Fruit fly (Drosophila melanogaster) whole organism, embryonic: ENCODE data around the gene CG18234.

Experiments
- Atf3 ChIP-seq: fragments of 200-800 bp; sonication (Bioruptor generic); optimal IDR thresholded peaks from 3 replicates; lab custom pipeline; 2016; ENCODE audit warnings: missing biosample characterization, missing genetic modification characterization
- Bgb ChIP-seq: fragments of 200-800 bp; sonication (Bioruptor generic); IDR thresholded peaks from 2 replicates; pipeline ENCODE4 v1.3.6; 2022; ENCODE audit warnings: missing biosample characterization, missing genetic modification characterization; ENCODE audit not compliant: partially characterized antibody
- Blimp-1 ChIP-seq: fragments of 200-800 bp; sonication (Bioruptor generic); optimal IDR thresholded peaks from 3 replicates; lab custom pipeline; 2018; ENCODE audit warnings: missing biosample characterization, missing genetic modification characterization, mild to moderate bottlenecking, moderate library complexity, missing genetic modification reagents
- CG12942 ChIP-seq: fragments of 200-800 bp; sonication (Bioruptor generic); optimal IDR thresholded peaks from 3 replicates; lab custom pipeline; 2016; ENCODE audit warnings: missing biosample characterization, missing genetic modification characterization
- CG15269 ChIP-seq: fragments of 200-800 bp; sonication (Bioruptor generic); optimal IDR thresholded peaks from 2 replicates; lab custom pipeline; 2018; ENCODE audit warnings: missing biosample characterization, mild to moderate bottlenecking, missing genetic modification characterization, moderate library complexity
- CG16863 ChIP-seq: fragments of 200-800 bp; sonication (Bioruptor generic); optimal IDR thresholded peaks from 3 replicates; lab custom pipeline; 2016; ENCODE audit warnings: missing biosample characterization, missing genetic modification characterization
- CG1832 ChIP-seq: fragments of 200-800 bp; sonication (Bioruptor generic); optimal IDR thresholded peaks from 2 replicates; lab custom pipeline; 2017; ENCODE audit warnings: missing biosample characterization, mild to moderate bottlenecking, missing genetic modification characterization, inconsistent platforms
- CG18599 ChIP-seq: fragments of 200-800 bp; sonication (Bioruptor generic); optimal IDR thresholded peaks from 3 replicates; lab custom pipeline; 2017; ENCODE audit warnings: missing biosample characterization, missing genetic modification characterization, mild to moderate bottlenecking, moderate library complexity, missing genetic modification reagents
- CG2120 ChIP-seq: fragments of 200-800 bp; sonication (Bioruptor generic); optimal IDR thresholded peaks from 3 replicates; lab custom pipeline; 2016; ENCODE audit warnings: missing biosample characterization, missing genetic modification characterization
- CG2129 ChIP-seq: fragments of 200-800 bp; sonication (Bioruptor generic); IDR thresholded peaks from 2 replicates; pipeline ENCODE4 v1.3.6; 2022; ENCODE audit warnings: missing biosample characterization, missing genetic modification characterization; ENCODE audit not compliant: partially characterized antibody
- CG30403 ChIP-seq: fragments of 200-800 bp; sonication (Bioruptor generic); optimal IDR thresholded peaks from 3 replicates; lab custom pipeline; 2016; ENCODE audit warnings: missing biosample characterization, missing genetic modification characterization
- CG4820 ChIP-seq: fragments of 200-800 bp; sonication (Bioruptor generic); optimal IDR thresholded peaks from 3 replicates; lab custom pipeline; 2016; ENCODE audit warnings: missing biosample characterization, missing genetic modification characterization
- CG8281 ChIP-seq: fragments of 200-800 bp; sonication (Bioruptor generic); optimal IDR thresholded peaks from 2 replicates; lab custom pipeline; 2018; ENCODE audit warnings: missing biosample characterization, mild to moderate bottlenecking, missing genetic modification characterization, moderate library complexity
- CG8290 ChIP-seq, 3 experiments: fragments of 200-800 bp; sonication (Bioruptor generic); optimal IDR thresholded peaks; 2 replicates each; lab custom pipeline; 2016 to 2019; ENCODE audit warnings: missing biosample characterization in 3 of 3, missing genetic modification characterization in 3 of 3, mild to moderate bottlenecking in 2 of 3, moderate library complexity in 1 of 3
- CTCF ChIP-seq: fragments of 200-800 bp; sonication (Bioruptor generic); optimal IDR thresholded peaks from 2 replicates; lab custom pipeline; 2017; ENCODE audit warnings: missing biosample characterization, mild to moderate bottlenecking, missing genetic modification characterization, moderate library complexity
- Camta ChIP-seq: fragments of 200-800 bp; sonication (Bioruptor generic); optimal IDR thresholded peaks from 2 replicates; lab custom pipeline; 2016; ENCODE audit warnings: missing biosample characterization, missing genetic modification characterization
- Chrac-16 ChIP-seq: fragments of 200-800 bp; sonication (Bioruptor generic); optimal IDR thresholded peaks from 3 replicates; lab custom pipeline; 2016; ENCODE audit warnings: missing biosample characterization, missing genetic modification characterization
- Dbx ChIP-seq: fragments of 200-800 bp; sonication (Bioruptor generic); IDR thresholded peaks from 3 replicates; pipeline ENCODE4 v1.3.6; 2022; ENCODE audit warnings: missing biosample characterization, missing genetic modification characterization
- Dfd ChIP-seq, 2 experiments: fragments of >200 bp; optimal IDR thresholded peaks; 2 replicates each; lab custom pipeline; 2017; ENCODE audit warnings: missing biosample characterization in 2 of 2, missing genetic modification characterization in 2 of 2
- Dll ChIP-seq: fragments of 200-800 bp; sonication (Bioruptor generic); IDR thresholded peaks from 4 replicates; pipeline ENCODE4 v1.3.6; 2022; ENCODE audit warnings: missing biosample characterization, missing genetic modification characterization; ENCODE audit not compliant: partially characterized antibody
- Ets65A ChIP-seq: fragments of 200-800 bp; sonication (Bioruptor generic); peaks from one replicate; lab custom pipeline; 2016; ENCODE audit warnings: missing biosample characterization, missing genetic modification characterization
- Fer1 ChIP-seq: fragments of 200-800 bp; sonication (Bioruptor generic); optimal IDR thresholded peaks from 2 replicates; lab custom pipeline; 2017; ENCODE audit warnings: missing biosample characterization, mild to moderate bottlenecking, missing genetic modification characterization
- Fer2 ChIP-seq: fragments of 200-800 bp; sonication (Bioruptor generic); optimal IDR thresholded peaks from 2 replicates; lab custom pipeline; 2018; ENCODE audit warnings: missing biosample characterization, mild to moderate bottlenecking, missing genetic modification characterization, moderate library complexity
- Fer3 ChIP-seq: fragments of 200-800 bp; sonication (Bioruptor generic); optimal IDR thresholded peaks from 2 replicates; lab custom pipeline; 2018; ENCODE audit warnings: missing biosample characterization, mild to moderate bottlenecking, missing genetic modification characterization, moderate library complexity
- GATAe ChIP-seq: fragments of 200-800 bp; sonication (Bioruptor generic); conservative IDR thresholded peaks from 2 replicates; pipeline ENCODE4 v1.3.6; 2022; ENCODE audit warnings: missing biosample characterization, missing genetic modification characterization
- H2.0 ChIP-seq: fragments of 200-800 bp; sonication (Bioruptor generic); IDR thresholded peaks from 2 replicates; pipeline ENCODE4 v1.3.6; 2022; ENCODE audit warnings: missing biosample characterization, missing genetic modification characterization
- Myb ChIP-seq: fragments of 200-800 bp; sonication (Bioruptor generic); optimal IDR thresholded peaks from 2 replicates; lab custom pipeline; 2016; ENCODE audit warnings: missing biosample characterization, missing genetic modification characterization
- Neu2 ChIP-seq: fragments of 200-800 bp; sonication (Bioruptor generic); optimal IDR thresholded peaks from 3 replicates; lab custom pipeline; 2016; ENCODE audit warnings: missing biosample characterization, missing genetic modification characterization, borderline replicate concordance
- Nf-YA ChIP-seq: fragments of 200-800 bp; sonication (Bioruptor generic); IDR thresholded peaks from 2 replicates; pipeline ENCODE4 v1.3.6; 2022; ENCODE audit warnings: missing biosample characterization, missing genetic modification characterization
- Tbp ChIP-seq: fragments of >200 bp; optimal IDR thresholded peaks from 2 replicates; lab custom pipeline; 2018; ENCODE audit warnings: missing biosample characterization, missing genetic modification characterization
- ab ChIP-seq: fragments of 200-800 bp; sonication (Bioruptor generic); optimal IDR thresholded peaks from 2 replicates; lab custom pipeline; 2016; ENCODE audit warnings: missing biosample characterization, missing genetic modification characterization
- abd-A ChIP-seq: fragments of 200-800 bp; sonication (Bioruptor generic); optimal IDR thresholded peaks from 3 replicates; lab custom pipeline; 2019; ENCODE audit warnings: missing biosample characterization, mild to moderate bottlenecking, missing genetic modification characterization, moderate library complexity
- bbx ChIP-seq: fragments of 200-800 bp; sonication (Bioruptor generic); IDR thresholded peaks from 2 replicates; pipeline ENCODE4 v1.3.6; 2022; ENCODE audit warnings: missing biosample characterization, missing genetic modification characterization; ENCODE audit not compliant: partially characterized antibody
- corto ChIP-seq: fragments of 200-800 bp; sonication (Bioruptor generic); optimal IDR thresholded peaks from 2 replicates; lab custom pipeline; 2016; ENCODE audit warnings: missing biosample characterization, mild to moderate bottlenecking, missing genetic modification characterization, moderate library complexity
- crc ChIP-seq: fragments of 200-800 bp; sonication (Bioruptor generic); optimal IDR thresholded peaks from 2 replicates; lab custom pipeline; 2016; ENCODE audit warnings: missing biosample characterization, missing genetic modification characterization
- dan ChIP-seq: fragments of 200-800 bp; sonication (Bioruptor generic); IDR thresholded peaks from 2 replicates; pipeline ENCODE4 v1.3.6; 2022; ENCODE audit warnings: missing biosample characterization, missing genetic modification characterization
- dm ChIP-seq: fragments of 200-800 bp; sonication (Bioruptor generic); optimal IDR thresholded peaks from 3 replicates; lab custom pipeline; 2016; ENCODE audit warnings: missing biosample characterization, missing genetic modification characterization
- ewg ChIP-seq: fragments of 200-800 bp; sonication (Bioruptor generic); optimal IDR thresholded peaks from 3 replicates; lab custom pipeline; 2017; ENCODE audit warnings: mild to moderate bottlenecking, missing biosample characterization, missing genetic modification reagents, missing genetic modification characterization
- gcm2 ChIP-seq: fragments of 200-800 bp; sonication (Bioruptor generic); optimal IDR thresholded peaks from 2 replicates; lab custom pipeline; 2016; ENCODE audit warnings: missing biosample characterization, missing genetic modification characterization
- gfzf ChIP-seq: fragments of 200-800 bp; sonication (Bioruptor generic); optimal IDR thresholded peaks from 2 replicates; lab custom pipeline; 2016; ENCODE audit warnings: missing biosample characterization, mild to moderate bottlenecking, missing genetic modification characterization, moderate library complexity
- grn ChIP-seq: fragments of 200-800 bp; sonication (Bioruptor generic); optimal IDR thresholded peaks from 3 replicates; lab custom pipeline; 2017; ENCODE audit warnings: missing biosample characterization, missing genetic modification characterization
- hb ChIP-seq: fragments of 200-800 bp; sonication (Bioruptor generic); IDR thresholded peaks from 3 replicates; pipeline ENCODE4 v1.3.6; 2022; ENCODE audit warnings: missing biosample characterization, missing genetic modification characterization; ENCODE audit not compliant: partially characterized antibody
- hth ChIP-seq: fragments of >200 bp; optimal IDR thresholded peaks from 2 replicates; lab custom pipeline; 2017; ENCODE audit warnings: inconsistent platforms
- klu ChIP-seq: fragments of 200-800 bp; sonication (Bioruptor generic); IDR thresholded peaks from 2 replicates; pipeline ENCODE4 v1.3.6; 2022; ENCODE audit warnings: missing biosample characterization, missing genetic modification characterization
- lbe ChIP-seq: fragments of 200-800 bp; sonication (Bioruptor generic); optimal IDR thresholded peaks from 2 replicates; lab custom pipeline; 2016; ENCODE audit warnings: missing biosample characterization, mild to moderate bottlenecking, missing genetic modification characterization
- mam ChIP-seq: fragments of 200-800 bp; sonication (Bioruptor generic); optimal IDR thresholded peaks from 3 replicates; lab custom pipeline; 2016; ENCODE audit warnings: missing biosample characterization, missing genetic modification characterization
- p53 ChIP-seq: fragments of 200-800 bp; sonication (Bioruptor generic); optimal IDR thresholded peaks from 2 replicates; lab custom pipeline; 2016; ENCODE audit warnings: missing biosample characterization, missing genetic modification characterization
- pho ChIP-seq: fragments of 200-800 bp; sonication (Bioruptor generic); optimal IDR thresholded peaks from 2 replicates; lab custom pipeline; 2016; ENCODE audit warnings: missing biosample characterization, missing genetic modification characterization
- pita ChIP-seq: fragments of 200-800 bp; sonication (Bioruptor generic); optimal IDR thresholded peaks from 2 replicates; lab custom pipeline; 2017; ENCODE audit warnings: missing biosample characterization, mild to moderate bottlenecking, missing genetic modification characterization
- sima ChIP-seq: fragments of 200-800 bp; sonication (Bioruptor generic); optimal IDR thresholded peaks from 2 replicates; lab custom pipeline; 2016; ENCODE audit warnings: missing biosample characterization, missing genetic modification characterization
- sisA ChIP-seq: fragments of 200-800 bp; sonication (Bioruptor generic); IDR thresholded peaks from 2 replicates; pipeline ENCODE4 v1.3.6; 2022; ENCODE audit warnings: missing biosample characterization, missing genetic modification characterization
- wdn ChIP-seq: fragments of 200-800 bp; sonication (Bioruptor generic); IDR thresholded peaks from 2 replicates; pipeline ENCODE4 v1.3.6; 2022; ENCODE audit warnings: missing biosample characterization, missing genetic modification characterization

The CG18234 gene

DNA sequence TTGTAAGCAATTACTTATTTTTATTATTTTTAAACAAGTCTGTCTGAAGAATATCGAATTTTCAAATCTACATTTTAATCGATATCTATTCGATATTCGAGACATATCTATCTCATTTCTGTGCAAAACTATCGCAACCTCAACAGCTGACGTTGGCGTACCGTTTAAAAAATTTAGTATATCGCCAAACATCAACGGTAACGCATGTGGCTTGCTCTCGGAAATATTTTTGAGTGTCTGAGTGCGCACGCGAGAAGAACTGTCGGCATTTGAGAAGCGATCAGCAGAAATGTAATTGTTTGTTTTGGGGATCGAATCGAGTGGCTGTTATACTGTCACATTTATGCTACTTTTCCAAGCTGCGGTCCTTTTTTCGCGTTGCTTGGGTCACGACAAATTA lies 22.6 kb downstream of the CG18234 start, which contains the start of gene MYPT-75D (continued):
- no peak for TF ChIP-seq Neu2 (GFP tag; lab: Kevin White, UChicago)
- TF ChIP-seq dan (GFP tag; lab: Robert Waterston, UW) = no peak
- peak; percentile 38 for TF ChIP-seq CG15269 (tag; lab: Kevin White, UChicago)
- TF ChIP-seq corto (GFP tag; lab: Kevin White, UChicago) = no peak
- TF ChIP-seq CG4820 (GFP tag; lab: Kevin White, UChicago) = no peak
- peak; percentile 57 for TF ChIP-seq dm (GFP tag; lab: Kevin White, UChicago)
- TF ChIP-seq ewg (GFP tag; lab: Kevin White, UChicago) = no peak
- TF ChIP-seq hth (lab: Kevin White, UChicago) = no peak
- TF ChIP-seq H2.0 (GFP tag; lab: Robert Waterston, UW) = no peak
- peak; percentile 1 for TF ChIP-seq gcm2
- no peak for TF ChIP-seq CG1832 (GFP tag; lab: Kevin White, UChicago)
- TF ChIP-seq hb (GFP tag; lab: Robert Waterston, UW) = peak; percentile 68; the same call in 2 of the 3 replicates
- TF ChIP-seq p53 (GFP tag; lab: Kevin White, UChicago) = no peak
- TF ChIP-seq CG18599 (GFP tag; lab: Kevin White, UChicago) = no peak
- peak; percentile 17 for TF ChIP-seq CG16863 (GFP tag; lab: Kevin White, UChicago)
- no peak for TF ChIP-seq crc (GFP tag; lab: Kevin White, UChicago)
- no peak for TF ChIP-seq ab
- peak; percentile 47 for TF ChIP-seq grn (GFP tag; lab: Kevin White, UChicago)
- TF ChIP-seq Dfd (GFP tag; optimal IDR thresholded peaks at IDR 0.05; lab: Kevin White, UChicago) = no peak
- no peak for TF ChIP-seq sisA (GFP tag; lab: Robert Waterston, UW)
- TF ChIP-seq Dbx = peak; percentile 52; the same call in 2 of the 3 replicates
- peak; percentile 13; the same call in 1 of the 2 replicates for TF ChIP-seq Nf-YA (GFP tag; lab: Robert Waterston, UW)
- TF ChIP-seq CG12942 = no peak
- no peak for TF ChIP-seq CTCF (GFP tag; lab: Kevin White, UChicago)
- TF ChIP-seq mam (GFP tag; lab: Kevin White, UChicago) = peak; percentile 22
- no peak for TF ChIP-seq CG30403 (GFP tag; lab: Kevin White, UChicago)
- no peak for TF ChIP-seq Chrac-16
- peak; percentile 18 for TF ChIP-seq pho
- peak; percentile 94 for TF ChIP-seq Bgb (GFP tag; lab: Robert Waterston, UW)
- TF ChIP-seq Tbp (GFP tag; lab: Kevin White, UChicago) = no peak
- no peak for TF ChIP-seq sima (GFP tag; lab: Kevin White, UChicago)
- TF ChIP-seq Fer2 = no peak
- no peak for TF ChIP-seq klu
- TF ChIP-seq Atf3 = no peak
- peak; percentile 14 for TF ChIP-seq lbe (GFP tag; lab: Kevin White, UChicago)
- TF ChIP-seq Camta (GFP tag; lab: Kevin White, UChicago) = peak; percentile 29
- peak; percentile 16 for TF ChIP-seq CG8290 (GFP tag; optimal IDR thresholded peaks at IDR 0.05; lab: Kevin White, UChicago)
- TF ChIP-seq CG8290 (tag; optimal IDR thresholded peaks at IDR 0.05; lab: Kevin White, UChicago) = peak; percentile 22 to 87
- TF ChIP-seq wdn = no peak
- TF ChIP-seq bbx (GFP tag; lab: Robert Waterston, UW) = peak; percentile 97
- TF ChIP-seq GATAe = no peak
- peak; percentile 45 for TF ChIP-seq Fer1 (GFP tag; lab: Kevin White, UChicago)
- no peak for TF ChIP-seq Blimp-1 (GFP tag; lab: Kevin White, UChicago)
- peak; percentile 0 for TF ChIP-seq Fer3 (tag; lab: Kevin White, UChicago)
- TF ChIP-seq Myb (GFP tag; lab: Kevin White, UChicago) = peak; percentile 55
- no peak for TF ChIP-seq pita (GFP tag; lab: Kevin White, UChicago)
- TF ChIP-seq abd-A (tag; lab: Kevin White, UChicago) = peak; percentile 24
- TF ChIP-seq Dll = peak; percentile 91
- peak; percentile 81 for TF ChIP-seq CG2129
- TF ChIP-seq CG8281 (tag; lab: Kevin White, UChicago) = no peak
- peak; percentile 41 for TF ChIP-seq gfzf
- no peak for TF ChIP-seq Ets65A (GFP tag; lab: Kevin White, UChicago)
- peak; percentile 4 for TF ChIP-seq CG2120
